Worm (Caenorhabditis elegans) whole organism, L1 larva: ENCODE data around the gene C08E8.11.
A peak's percentile ranks its signal among the peaks of the same experiment; 100 is the strongest.

ENCODE experiments used
- C34B4.2 ChIP-seq: sonication (generic microtip); optimal IDR thresholded peaks from 2 replicates; lab custom pipeline; 2017; ENCODE audit warnings: mild to moderate bottlenecking, missing genetic modification characterization, missing compliant biosample characterization
- Y116A8C.19 ChIP-seq: sonication (generic microtip); optimal IDR thresholded peaks from 2 replicates; lab custom pipeline; 2016; ENCODE audit warnings: missing compliant biosample characterization, missing genetic modification characterization, borderline replicate concordance
- aly-2 ChIP-seq: fragments of 150-350 bp; optimal IDR thresholded peaks from 2 replicates; lab custom pipeline; 2014; ENCODE audit warnings: missing biosample characterization, missing genetic modification characterization
- ceh-63 ChIP-seq: fragments of 200-800 bp; sonication (Bioruptor generic); optimal IDR thresholded peaks from 2 replicates; lab custom pipeline; 2018; ENCODE audit warnings: mild to moderate bottlenecking, missing genetic modification characterization, missing compliant biosample characterization
- ceh-82 ChIP-seq, 3 experiments: fragments of 150-350 bp in 1 of 3; sonication (generic microtip) in 2 of 3; optimal IDR thresholded peaks; 2 replicates each; lab custom pipeline; 2014 to 2017; ENCODE audit warnings: missing biosample characterization in 3 of 3, missing genetic modification characterization in 3 of 3
- ceh-88 ChIP-seq: fragments of 200-800 bp; sonication (Bioruptor generic); IDR thresholded peaks from 2 replicates; pipeline ENCODE4 v1.3.6; 2022; ENCODE audit warnings: missing genetic modification characterization, missing compliant biosample characterization
- dpl-1 ChIP-seq, 3 experiments: fragments of 150-350 bp in 2 of 3; sonication (generic microtip) in 1 of 3; optimal IDR thresholded peaks; 2 replicates each; lab custom pipeline; 2014 to 2017; ENCODE audit warnings: missing biosample characterization in 3 of 3, missing genetic modification characterization in 3 of 3, missing genetic modification reagents in 3 of 3
- dsc-1 ChIP-seq: sonication (generic microtip); optimal IDR thresholded peaks from 2 replicates; lab custom pipeline; 2016; ENCODE audit warnings: mild to moderate bottlenecking, missing genetic modification characterization, missing compliant biosample characterization
- efl-1 ChIP-seq, 4 experiments: fragments of 150-350 bp; optimal IDR thresholded peaks in 3 of 4; peaks in 1 of 4; 1 replicate in 1 of 4; 2 replicates in 3 of 4; lab custom pipeline; 2014; ENCODE audit warnings: missing biosample characterization in 2 of 4, missing genetic modification characterization in 2 of 4, missing genetic modification reagents in 2 of 4
- efl-3 ChIP-seq: fragments of 200-800 bp; sonication (Bioruptor generic); optimal IDR thresholded peaks from 2 replicates; lab custom pipeline; 2018; ENCODE audit warnings: mild to moderate bottlenecking, missing genetic modification characterization, missing compliant biosample characterization
- elt-2 ChIP-seq: sonication (generic microtip); optimal IDR thresholded peaks from 2 replicates; lab custom pipeline; 2016; ENCODE audit warnings: missing genetic modification characterization, mild to moderate bottlenecking, inconsistent platforms, missing compliant biosample characterization, missing genetic modification reagents
- elt-3 ChIP-seq, 6 experiments: fragments of 150-350 bp in 1 of 6; sonication (generic microtip); optimal IDR thresholded peaks; 2 replicates each; lab custom pipeline; 2017 to 2018; ENCODE audit warnings: missing biosample characterization in 6 of 6, missing genetic modification characterization in 6 of 6, inconsistent platforms in 1 of 6
- fkh-4 ChIP-seq: sonication (generic microtip); optimal IDR thresholded peaks from 2 replicates; lab custom pipeline; 2016; ENCODE audit warnings: missing compliant biosample characterization, missing genetic modification characterization, borderline replicate concordance
- fos-1 ChIP-seq: fragments of 150-350 bp; optimal IDR thresholded peaks from 2 replicates; lab custom pipeline; 2014; ENCODE audit warnings: missing biosample characterization, missing genetic modification characterization
- hpl-2 ChIP-seq: fragments of 150-350 bp; optimal IDR thresholded peaks from 2 replicates; lab custom pipeline; 2014; ENCODE audit warnings: missing biosample characterization, missing genetic modification reagents, missing genetic modification characterization
- lin-13 ChIP-seq: fragments of 150-350 bp; optimal IDR thresholded peaks from 2 replicates; lab custom pipeline; 2014; ENCODE audit warnings: missing biosample characterization, missing genetic modification reagents, missing genetic modification characterization
- lin-15B ChIP-seq: fragments of 150-350 bp; sonication (generic microtip); optimal IDR thresholded peaks from 3 replicates; lab custom pipeline; 2014; ENCODE audit warnings: missing biosample characterization, missing genetic modification characterization
- lin-35 ChIP-seq, 2 experiments: fragments of 150-350 bp; optimal IDR thresholded peaks; 2 replicates each; lab custom pipeline; 2014; ENCODE audit warnings: missing biosample characterization in 2 of 2, missing genetic modification characterization in 2 of 2, missing genetic modification reagents in 2 of 2
- mdl-1 ChIP-seq, 2 experiments: fragments of 150-350 bp; optimal IDR thresholded peaks; 2 replicates each; lab custom pipeline; 2014 to 2017; ENCODE audit warnings: missing biosample characterization in 2 of 2, missing genetic modification characterization in 2 of 2, inconsistent platforms in 1 of 2
- nhr-12 ChIP-seq: sonication (generic microtip); optimal IDR thresholded peaks from 2 replicates; lab custom pipeline; 2017; ENCODE audit warnings: missing biosample characterization, missing genetic modification characterization
- nhr-19 ChIP-seq: fragments of 200-800 bp; sonication (Bioruptor generic); conservative IDR thresholded peaks from 2 replicates; pipeline ENCODE4 v1.3.6; 2022; ENCODE audit warnings: missing genetic modification characterization, missing compliant biosample characterization
- nhr-237 ChIP-seq: fragments of 150-350 bp; optimal IDR thresholded peaks from 2 replicates; lab custom pipeline; 2014; ENCODE audit warnings: missing biosample characterization, missing genetic modification characterization
- nhr-76 ChIP-seq: sonication (generic microtip); optimal IDR thresholded peaks from 2 replicates; lab custom pipeline; 2017; ENCODE audit warnings: missing biosample characterization, missing genetic modification characterization
- nhr-84 ChIP-seq: sonication (generic microtip); optimal IDR thresholded peaks from 2 replicates; lab custom pipeline; 2017; ENCODE audit warnings: missing biosample characterization, missing genetic modification characterization
- nhr-85 ChIP-seq: sonication (generic microtip); peaks from one replicate; lab custom pipeline; 2016; ENCODE audit warnings: missing genetic modification characterization, inconsistent platforms, missing compliant biosample characterization
- nhr-90 ChIP-seq: sonication (generic microtip); optimal IDR thresholded peaks from 2 replicates; lab custom pipeline; 2016; ENCODE audit warnings: mild to moderate bottlenecking, missing genetic modification characterization, missing compliant biosample characterization; ENCODE audit not compliant: poor library complexity
- pax-3 ChIP-seq: fragments of 200-800 bp; sonication (Bioruptor generic); optimal IDR thresholded peaks from 2 replicates; lab custom pipeline; 2018; ENCODE audit warnings: mild to moderate bottlenecking, missing genetic modification characterization, moderate library complexity, missing compliant biosample characterization
- skn-1 ChIP-seq: fragments of 150-350 bp; optimal IDR thresholded peaks from 2 replicates; lab custom pipeline; 2014; ENCODE audit warnings: missing biosample characterization, missing genetic modification characterization
- snpc-4 ChIP-seq: fragments of 150-350 bp; optimal IDR thresholded peaks from 2 replicates; lab custom pipeline; 2014; ENCODE audit warnings: missing biosample characterization, missing genetic modification characterization
- sup-37 ChIP-seq: fragments of 200-800 bp; sonication (Bioruptor generic); optimal IDR thresholded peaks from 2 replicates; lab custom pipeline; 2018; ENCODE audit warnings: mild to moderate bottlenecking, missing genetic modification characterization, missing compliant biosample characterization
- swsn-7 ChIP-seq: sonication (generic microtip); optimal IDR thresholded peaks from 2 replicates; lab custom pipeline; 2016; ENCODE audit warnings: missing genetic modification characterization, missing compliant biosample characterization
- tlp-1 ChIP-seq: fragments of 150-350 bp; optimal IDR thresholded peaks from 2 replicates; lab custom pipeline; 2014; ENCODE audit warnings: missing biosample characterization, missing genetic modification characterization
- unc-62 ChIP-seq: fragments of 150-350 bp; optimal IDR thresholded peaks from 2 replicates; lab custom pipeline; 2014; ENCODE audit warnings: missing biosample characterization, missing genetic modification reagents, missing genetic modification characterization
- zag-1 ChIP-seq: fragments of 150-350 bp; optimal IDR thresholded peaks from 2 replicates; lab custom pipeline; 2014; ENCODE audit warnings: missing biosample characterization, missing genetic modification characterization
- ztf-11 ChIP-seq, 2 experiments: sonication (generic microtip); optimal IDR thresholded peaks; 2 replicates each; lab custom pipeline; 2016 to 2017; ENCODE audit warnings: missing genetic modification characterization in 2 of 2, missing biosample characterization in 1 of 2, missing compliant biosample characterization in 1 of 2

The C08E8.11 gene

DNA sequence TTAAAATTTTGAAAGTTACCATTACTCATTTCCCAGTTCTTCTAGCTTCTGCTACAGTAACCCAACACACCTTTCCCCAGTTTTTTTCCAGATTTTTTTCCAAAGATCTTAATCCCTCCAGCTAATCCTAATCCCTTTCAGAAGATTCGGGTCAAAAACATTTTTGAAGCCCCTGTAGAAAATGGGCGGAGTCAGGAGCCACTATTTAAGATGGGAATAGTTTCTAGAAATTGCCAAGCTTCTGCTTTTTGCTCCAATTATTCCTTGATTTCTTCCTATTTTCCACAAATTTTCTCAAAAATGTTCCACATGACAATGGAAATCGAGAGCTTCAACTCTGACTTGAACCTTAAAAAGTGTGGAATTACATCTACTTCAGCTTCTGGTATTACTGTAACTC, 13.7 kb downstream of the C08E8.11 start, which contains the start of gene C08E8.9:
C08E8.9 (plus strand) TSS at position 301 of the 400 bp plus-strand sequence.
- TF ChIP-seq dsc-1 (tag; lab: Kevin White, UChicago) (peak; percentile 3), snpc-4 (tag; lab: Kevin White, UChicago) (no peak), lin-13 (GFP tag; lab: Kevin White, UChicago) (no peak), tlp-1 (no peak), fkh-4 (tag; lab: Kevin White, UChicago) (no peak)

DNA sequence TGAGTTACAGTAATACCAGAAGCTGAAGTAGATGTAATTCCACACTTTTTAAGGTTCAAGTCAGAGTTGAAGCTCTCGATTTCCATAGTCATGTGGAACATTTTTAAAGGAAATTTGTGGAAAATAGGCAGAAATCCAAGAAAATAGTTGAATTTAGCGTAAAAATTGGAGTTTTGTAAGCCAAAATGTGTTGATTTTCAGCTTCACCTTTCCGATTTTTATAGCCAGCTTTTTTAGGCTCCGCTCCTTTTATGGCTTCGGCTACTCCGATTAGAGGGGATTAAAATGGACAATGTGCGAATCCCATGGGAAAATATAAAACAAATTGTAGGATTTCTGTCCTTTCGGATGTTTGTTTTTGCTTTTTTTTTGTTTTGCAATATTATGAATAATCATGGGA, 17.5 kb downstream of the C08E8.11 start, which contains the start of gene C08E8.6:
C08E8.6 (minus strand) TSS at position 101 of the 400 bp plus-strand sequence.
- TF ChIP-seq skn-1 (tag; lab: Kevin White, UChicago): no peak
- TF ChIP-seq nhr-237 (tag; lab: Kevin White, UChicago): no peak
- TF ChIP-seq nhr-19: no peak
- TF ChIP-seq ceh-82 (tag; optimal IDR thresholded peaks at IDR 0.05; lab: Kevin White, UChicago): no peak
- TF ChIP-seq nhr-85 (tag; lab: Kevin White, UChicago): no peak
- no peak for TF ChIP-seq hpl-2 (GFP tag; lab: Kevin White, UChicago)
- no peak for TF ChIP-seq mdl-1 (tag; optimal IDR thresholded peaks at IDR 0.05; lab: Kevin White, UChicago)
- no peak for TF ChIP-seq snpc-4 (tag; lab: Kevin White, UChicago)
- TF ChIP-seq nhr-90 (tag; lab: Kevin White, UChicago): no peak
- TF ChIP-seq nhr-84 (tag; lab: Kevin White, UChicago): no peak
- TF ChIP-seq lin-15B (tag; lab: Kevin White, UChicago): no peak
- TF ChIP-seq C34B4.2: no peak
- no peak for TF ChIP-seq pax-3 (tag; lab: Kevin White, UChicago)
- no peak for TF ChIP-seq zag-1 (tag; lab: Kevin White, UChicago)
- no peak for TF ChIP-seq efl-3 (GFP tag; lab: Kevin White, UChicago)
- no peak for TF ChIP-seq fos-1
- no peak for TF ChIP-seq aly-2 (tag; lab: Kevin White, UChicago)
- TF ChIP-seq ceh-63 (GFP tag; lab: Kevin White, UChicago): no peak
- TF ChIP-seq nhr-12 (tag; lab: Kevin White, UChicago): no peak

ce11 chrV:18371028-18371427, 20.2 kb downstream of the C08E8.11 start:
- TF ChIP-seq efl-1 (optimal IDR thresholded peaks at IDR 0.05; lab: Kevin White, UChicago) (no peak), efl-1 (GFP tag; optimal IDR thresholded peaks at IDR 0.05 in 1 of 2; lab: Kevin White, UChicago) (no peak), nhr-76 (tag; lab: Kevin White, UChicago) (no peak), snpc-4 (tag; lab: Kevin White, UChicago) (no peak), ztf-11 (tag; optimal IDR thresholded peaks at IDR 0.05; lab: Kevin White, UChicago) (no peak), swsn-7 (tag; lab: Kevin White, UChicago) (no peak), ceh-88 (GFP tag; lab: Robert Waterston, UW) (no peak), hpl-2 (GFP tag; lab: Kevin White, UChicago) (no peak), Y116A8C.19 (tag; lab: Kevin White, UChicago) (no peak), ceh-82 (tag; optimal IDR thresholded peaks at IDR 0.05; lab: Kevin White, UChicago) (no peak), sup-37 (no peak), dpl-1 (GFP tag; optimal IDR thresholded peaks at IDR 0.05; lab: Kevin White, UChicago) (no peak), lin-35 (GFP tag; optimal IDR thresholded peaks at IDR 0.05; lab: Kevin White, UChicago) (no peak)
- TF ChIP-seq, all 84 proteins: peak for 0

DNA sequence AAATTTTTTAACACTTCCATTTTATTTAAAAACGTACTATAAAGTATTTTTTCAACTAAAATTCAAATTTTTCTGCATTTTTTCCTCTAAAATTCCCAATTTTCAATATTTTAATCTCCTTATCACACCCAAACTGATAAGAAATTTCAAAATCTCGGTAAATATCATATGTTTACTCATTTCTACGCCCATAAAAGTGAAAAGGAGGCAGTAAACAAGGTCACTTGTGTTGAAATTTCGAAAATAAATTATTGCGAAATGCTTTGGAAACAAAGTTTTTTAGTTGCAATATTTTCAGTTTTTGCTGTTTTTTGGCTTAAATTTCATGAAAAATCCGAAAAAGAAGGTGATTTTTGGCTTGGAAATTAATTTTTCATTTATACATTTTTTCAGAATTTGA, 20.8 kb downstream of the C08E8.11 start, which contains the start of gene C08E8.4:
C08E8.4 (plus strand) TSS at position 268 of the 400 bp plus-strand sequence.
- TF ChIP-seq lin-35 (GFP tag; optimal IDR thresholded peaks at IDR 0.05; lab: Kevin White, UChicago): peak in 1 of 2 experiments; percentile 30
- peak in 2 of 6 experiments; percentile 23 to 25 for TF ChIP-seq elt-3 (tag; optimal IDR thresholded peaks at IDR 0.05; lab: Kevin White, UChicago)
- peak; percentile 82 for TF ChIP-seq elt-2 (tag; lab: Kevin White, UChicago)
- no peak for TF ChIP-seq unc-62
